Fruit fly (Drosophila melanogaster): ENCODE results near the gene DCTN6-p27.

The DCTN6-p27 gene

DNA sequence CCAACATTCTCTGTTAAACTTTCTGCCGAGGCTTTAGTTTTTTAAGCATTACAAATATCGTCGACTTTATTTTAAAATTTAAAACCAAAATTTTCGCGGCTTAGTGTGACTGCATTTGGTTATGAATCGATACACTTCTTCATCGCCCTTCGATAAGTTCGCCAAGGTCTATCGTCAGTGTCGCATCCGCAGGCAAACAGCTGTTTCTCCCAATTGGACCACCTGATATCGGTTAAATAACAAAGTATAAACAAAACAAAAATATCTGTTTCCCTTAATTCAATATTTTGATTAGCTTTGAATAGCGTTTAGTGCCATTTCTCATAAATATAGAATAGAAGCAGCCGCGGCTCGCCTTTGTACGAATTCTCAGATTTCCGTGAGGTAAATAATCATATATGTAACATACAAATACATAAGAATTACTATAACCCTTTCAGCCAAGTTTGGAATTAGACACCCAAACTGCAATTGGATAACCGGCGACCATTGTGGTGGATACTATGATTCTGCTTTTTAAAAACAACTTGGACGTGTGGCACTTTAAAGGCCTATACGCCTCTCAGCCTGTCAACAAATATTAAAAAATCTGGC is 17.8 kb upstream of the DCTN6-p27 start, which contains the start of gene CG10561:
Gene CG10561, plus strand, starts transcription at position 219 of the 594 bp plus-strand sequence.
- TF ChIP-seq noc (tag; optimal IDR thresholded peaks at IDR 0.05): no peak

DNA sequence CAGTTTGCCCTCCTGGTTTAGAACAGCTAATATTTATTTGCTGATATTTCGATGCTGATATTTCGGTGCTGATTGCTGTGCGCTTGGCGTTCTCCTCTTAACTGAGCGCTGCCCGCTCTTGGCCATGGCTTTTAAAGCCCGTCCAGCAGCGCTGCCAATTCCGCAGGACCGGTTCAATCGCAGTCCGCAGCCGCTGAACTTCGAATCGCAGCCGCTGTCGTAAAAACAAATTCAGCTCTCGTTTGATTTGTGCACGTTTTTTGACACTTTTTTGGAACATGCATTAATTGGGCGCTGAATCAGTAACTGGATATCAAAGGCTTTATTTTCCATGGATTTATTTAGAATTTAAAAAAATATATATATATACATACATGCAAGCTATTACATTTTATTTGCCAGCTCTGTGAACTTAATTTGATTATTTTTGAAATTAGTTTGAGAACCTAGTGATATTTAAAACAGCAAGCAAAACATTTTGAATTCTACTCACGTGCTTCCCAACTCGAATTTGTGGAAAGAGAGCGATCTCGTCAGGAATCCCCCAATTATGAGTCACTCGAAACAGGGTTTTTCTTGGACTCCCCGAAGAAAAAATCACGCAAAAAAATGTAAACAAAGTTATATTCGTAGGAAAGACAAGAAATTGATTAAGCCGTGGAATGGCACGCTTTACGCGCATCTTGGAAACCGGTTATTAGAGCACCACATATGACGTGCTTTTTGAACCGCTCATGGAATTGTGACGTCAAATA is 11.8 kb upstream of the DCTN6-p27 start, which contains the start of gene Ddc:
Gene Ddc, minus strand, starts transcription at position 111 of the 755 bp plus-strand sequence.
- TF ChIP-seq noc (tag; optimal IDR thresholded peaks at IDR 0.05): no peak

DNA sequence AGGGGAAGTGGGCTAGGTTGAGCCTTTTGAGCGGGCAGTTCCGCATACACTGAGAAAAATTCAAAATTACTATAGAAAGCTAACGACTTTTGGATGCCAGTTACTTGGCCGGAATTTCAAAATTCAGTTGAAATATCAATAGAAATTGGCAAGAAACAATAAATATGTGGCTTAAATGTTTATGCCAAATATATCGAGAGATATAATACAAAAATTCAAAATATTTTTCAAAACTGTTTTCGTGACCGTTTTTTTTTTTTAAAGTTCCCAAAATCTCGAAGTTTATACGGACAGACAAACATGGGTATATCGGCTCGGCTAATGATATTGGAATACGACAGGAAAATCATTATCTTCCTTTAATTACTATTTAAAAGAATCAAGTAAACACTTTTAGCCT is 11.1 kb upstream of the DCTN6-p27 start:
- no peak for TF ChIP-seq noc (tag; optimal IDR thresholded peaks at IDR 0.05)

DNA sequence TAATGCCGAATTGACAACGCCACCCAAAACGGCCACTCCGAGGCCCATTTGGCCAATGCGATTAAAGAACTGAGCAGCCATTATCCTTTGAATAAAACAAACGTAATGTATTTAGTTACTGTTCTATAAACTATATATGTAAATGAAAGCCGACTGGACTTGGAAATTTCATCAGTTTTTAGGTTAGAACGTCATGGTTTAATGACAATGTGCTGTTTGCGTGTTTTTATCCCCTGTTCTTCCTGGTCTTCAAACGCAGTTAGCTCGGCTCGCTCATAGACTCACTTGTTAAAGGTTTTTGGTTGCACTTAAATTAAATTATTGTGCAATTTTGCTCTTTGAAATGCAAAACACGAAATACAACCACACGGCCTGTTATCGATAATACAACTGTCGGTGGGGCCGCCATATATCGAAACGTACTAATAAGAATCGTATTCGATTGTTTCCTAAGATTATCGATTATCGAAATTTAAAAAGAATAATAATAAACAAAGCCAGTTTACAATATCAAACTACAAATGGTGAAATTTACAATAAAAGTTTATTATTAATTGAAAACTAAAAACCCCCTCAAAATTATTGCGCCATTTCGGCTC is 8.6 kb upstream of the DCTN6-p27 start, which contains the start of gene Phb1:
Gene Phb1, minus strand, starts transcription at position 398 of the 599 bp plus-strand sequence.
- TF ChIP-seq noc (tag; optimal IDR thresholded peaks at IDR 0.05): no peak

DNA sequence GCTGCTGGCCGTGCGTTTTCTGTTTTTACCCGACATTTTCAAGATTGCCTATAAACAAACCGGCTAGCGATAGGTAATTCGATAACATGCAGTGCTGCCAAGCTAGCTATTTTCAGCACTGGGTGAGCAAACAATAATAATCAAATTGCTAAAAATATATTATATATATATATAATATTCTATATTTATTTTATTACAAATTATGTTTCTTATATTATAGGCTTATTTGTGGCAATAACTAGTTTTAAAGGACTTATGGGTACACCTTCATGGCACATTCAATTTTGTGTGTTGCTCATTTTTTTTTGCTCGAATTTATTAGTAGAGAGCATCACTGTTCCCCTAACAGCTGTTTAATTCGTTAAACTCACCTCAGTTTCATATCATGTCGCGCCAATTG is 5.2 kb upstream of the DCTN6-p27 start:
- peak; percentile 74 for TF ChIP-seq noc (tag; optimal IDR thresholded peaks at IDR 0.05)

DNA sequence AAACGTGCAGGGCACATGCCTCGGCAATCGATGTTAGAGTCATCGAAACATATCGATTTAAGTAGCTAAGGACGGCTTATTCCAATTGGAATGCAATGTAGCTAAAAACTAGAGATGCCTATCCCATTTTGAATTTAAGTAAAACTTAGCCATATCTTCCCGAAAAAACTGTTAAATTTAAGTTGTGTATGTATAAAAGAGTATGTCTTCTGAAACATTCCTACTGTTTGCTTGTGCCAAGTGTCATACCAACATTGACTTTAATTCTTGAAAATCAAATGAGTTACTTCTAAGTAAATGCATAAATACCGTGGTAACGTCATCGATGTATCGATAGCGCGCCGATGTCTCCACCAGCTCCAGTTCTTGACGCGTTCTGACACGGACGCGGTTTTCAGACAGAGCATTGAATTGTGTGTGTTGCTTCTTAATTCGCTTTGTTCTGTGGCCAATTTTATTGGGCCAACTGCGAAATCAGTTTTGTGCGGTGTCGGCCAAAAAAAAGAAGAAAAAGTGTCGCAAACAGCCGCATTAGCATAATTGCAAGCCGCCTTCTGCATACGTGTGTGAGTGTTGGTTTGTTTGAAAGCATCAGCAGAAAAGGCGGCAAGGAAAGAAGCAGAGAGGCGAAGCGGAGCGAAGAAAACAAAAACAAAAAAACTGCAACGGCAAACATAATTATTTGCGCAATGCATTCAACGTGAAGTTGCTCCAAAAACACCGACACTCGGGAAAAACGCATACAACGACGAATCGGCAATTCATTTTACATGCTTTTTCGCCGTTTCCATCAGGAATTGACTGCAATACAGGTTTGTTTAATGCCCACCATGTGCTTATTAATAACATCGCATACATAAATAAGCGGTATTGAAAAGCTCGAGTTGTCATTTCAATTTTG is 1.6 kb downstream of the DCTN6-p27 start, which contains the start of gene brat:
Gene brat, plus strand, starts transcription at position 352 of the 901 bp plus-strand sequence.
- TF ChIP-seq noc (tag; optimal IDR thresholded peaks at IDR 0.05): peak; percentile 19

DNA sequence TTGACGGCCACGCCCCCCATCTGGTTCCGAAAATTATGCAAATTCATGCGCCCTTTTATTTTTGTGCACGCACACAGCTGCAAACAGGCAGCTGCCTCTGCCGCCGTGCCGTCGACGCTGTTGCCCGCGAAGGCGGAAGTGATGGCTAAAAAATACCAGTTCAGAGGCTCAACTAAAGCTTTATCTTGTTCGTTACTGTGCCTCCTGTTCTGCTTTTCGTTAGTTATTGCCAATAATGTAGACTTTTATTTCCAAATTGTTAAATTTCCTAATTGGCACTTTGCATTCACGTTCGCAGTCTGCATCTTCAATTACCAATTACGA is 2.2 kb downstream of the DCTN6-p27 start:
- no peak for TF ChIP-seq noc (tag; optimal IDR thresholded peaks at IDR 0.05)

DNA sequence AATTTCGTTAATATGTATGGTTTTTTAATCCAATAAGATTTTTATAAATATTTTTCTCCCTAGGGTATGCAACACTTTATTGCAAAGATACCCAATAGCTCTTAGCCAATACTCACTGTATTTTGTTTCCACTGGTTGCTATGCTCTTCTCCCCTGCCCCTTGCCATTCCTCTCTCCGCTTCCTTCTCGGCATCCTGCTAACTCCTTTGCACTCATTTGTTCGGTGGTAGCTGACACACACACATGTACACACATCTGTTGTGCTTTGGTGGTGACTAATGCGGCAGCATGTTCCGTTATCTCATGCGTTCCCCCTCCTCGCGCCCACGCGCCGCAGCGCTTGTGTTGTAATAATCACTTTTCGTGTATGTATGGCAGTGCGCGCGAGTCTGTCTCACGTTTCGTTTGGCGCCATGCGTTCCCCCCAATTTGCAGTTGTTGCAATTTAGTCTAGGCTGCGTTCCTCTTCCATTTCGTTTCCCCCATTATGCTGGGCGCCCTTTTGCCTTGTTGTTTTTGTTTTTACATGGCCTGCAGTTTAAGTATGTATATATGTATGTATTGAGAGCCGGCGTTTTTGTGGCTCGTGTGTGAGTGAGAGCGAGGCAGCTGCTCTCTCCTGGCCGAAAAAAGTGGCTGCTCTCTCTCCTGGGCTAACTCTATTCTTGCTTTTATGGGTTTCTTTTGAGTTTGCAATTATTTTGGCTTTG is 2.8 kb downstream of the DCTN6-p27 start, which contains the start of gene Polr1D:
Gene Polr1D, minus strand, starts transcription at position 420 of the 710 bp plus-strand sequence.
- TF ChIP-seq noc (tag; optimal IDR thresholded peaks at IDR 0.05): peak; percentile 17

DNA sequence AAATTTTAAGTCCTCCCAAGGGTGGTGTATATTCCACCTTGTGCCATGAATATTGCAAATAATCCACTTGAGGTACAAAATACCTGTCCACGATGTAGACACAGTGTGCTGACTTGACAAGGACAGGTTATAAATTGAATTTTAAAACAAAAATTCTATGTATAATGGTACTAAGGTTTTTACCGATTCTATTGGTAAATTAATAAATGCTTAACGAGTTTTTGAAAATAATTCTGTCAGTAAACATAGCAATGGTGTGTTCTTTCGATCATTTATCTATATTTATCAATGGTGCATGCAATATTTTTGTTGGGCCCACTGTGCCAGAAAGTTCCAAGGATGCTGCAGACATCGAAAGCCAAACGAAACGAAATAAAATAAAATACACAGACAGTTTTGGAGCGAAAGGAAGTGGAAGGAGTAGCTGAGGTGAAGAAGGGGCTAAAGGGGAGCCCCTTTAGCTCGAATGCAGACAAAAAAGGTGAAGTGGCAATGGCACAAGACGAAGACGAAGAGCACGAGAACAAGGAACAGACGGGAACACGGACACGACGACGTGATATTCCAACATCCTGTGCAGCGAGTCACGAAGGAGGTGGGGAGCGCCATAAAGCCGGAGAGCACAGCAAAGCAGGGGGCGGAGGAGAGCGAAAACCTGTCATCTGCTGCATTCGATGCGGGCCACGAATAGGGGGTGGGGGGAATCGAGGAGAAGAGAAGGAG is 4.0 kb downstream of the DCTN6-p27 start:
- TF ChIP-seq noc (tag; optimal IDR thresholded peaks at IDR 0.05): no peak

DNA sequence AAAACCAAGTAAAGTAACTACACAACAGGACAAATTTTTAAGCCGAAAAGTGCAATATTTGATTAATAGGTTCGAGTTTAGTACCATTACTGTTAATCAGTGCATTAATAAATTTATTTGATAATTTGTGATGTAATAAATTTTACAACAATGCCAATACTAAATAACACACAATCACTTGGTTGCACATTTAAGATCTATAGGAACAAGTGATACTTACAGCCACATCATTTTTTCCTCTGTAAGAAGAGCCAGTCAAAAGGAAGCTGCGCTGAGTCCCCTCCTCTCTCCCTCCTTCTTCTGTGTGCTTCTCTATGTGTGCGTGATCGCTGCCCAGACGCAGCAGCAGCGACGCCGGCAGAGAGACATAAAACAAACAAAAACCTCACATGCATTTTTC is 4.6 kb downstream of the DCTN6-p27 start:
- TF ChIP-seq noc (tag; optimal IDR thresholded peaks at IDR 0.05): no peak

DNA sequence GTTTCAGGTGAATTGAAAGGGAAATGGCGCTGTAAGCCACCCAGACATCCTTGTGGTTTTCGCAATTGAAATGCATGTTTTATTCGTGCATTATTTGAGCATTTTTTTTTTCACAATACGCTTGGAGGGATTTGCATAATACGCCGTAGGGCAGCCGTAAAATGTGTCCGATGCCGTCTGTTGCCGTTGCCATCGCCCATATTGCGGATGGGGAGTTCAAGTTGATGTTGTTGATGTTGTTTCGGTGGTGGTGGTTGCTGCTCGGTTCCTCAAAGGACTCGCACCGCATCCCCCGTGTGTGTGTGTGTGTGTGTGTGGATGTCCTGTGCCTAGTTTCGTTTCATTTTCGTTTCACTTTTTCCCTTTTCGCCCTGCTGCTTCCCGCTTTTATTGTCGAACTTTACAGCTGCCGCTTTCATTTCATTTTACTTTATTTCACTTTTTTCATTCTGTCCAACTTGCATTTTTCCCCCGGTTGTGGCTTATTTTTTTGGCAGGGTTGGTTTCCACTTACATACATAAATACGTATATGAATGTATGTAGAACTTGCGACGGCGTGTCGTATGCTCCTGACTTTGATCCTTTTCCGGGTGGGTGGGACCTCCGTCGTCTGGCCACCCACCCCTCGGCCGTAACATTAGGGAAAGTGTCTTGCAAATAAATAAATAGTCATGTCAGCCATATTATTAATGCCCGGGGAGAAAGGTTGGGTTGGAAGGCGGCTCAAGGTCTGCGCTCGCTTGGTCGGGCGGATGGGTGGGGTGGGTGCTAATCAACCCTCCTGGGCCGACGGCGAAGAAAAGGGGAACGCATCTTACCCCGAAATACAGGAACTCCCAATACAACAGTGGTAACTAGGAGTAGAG is 5.6 kb downstream of the DCTN6-p27 start:
- TF ChIP-seq noc (tag; optimal IDR thresholded peaks at IDR 0.05): no peak

DNA sequence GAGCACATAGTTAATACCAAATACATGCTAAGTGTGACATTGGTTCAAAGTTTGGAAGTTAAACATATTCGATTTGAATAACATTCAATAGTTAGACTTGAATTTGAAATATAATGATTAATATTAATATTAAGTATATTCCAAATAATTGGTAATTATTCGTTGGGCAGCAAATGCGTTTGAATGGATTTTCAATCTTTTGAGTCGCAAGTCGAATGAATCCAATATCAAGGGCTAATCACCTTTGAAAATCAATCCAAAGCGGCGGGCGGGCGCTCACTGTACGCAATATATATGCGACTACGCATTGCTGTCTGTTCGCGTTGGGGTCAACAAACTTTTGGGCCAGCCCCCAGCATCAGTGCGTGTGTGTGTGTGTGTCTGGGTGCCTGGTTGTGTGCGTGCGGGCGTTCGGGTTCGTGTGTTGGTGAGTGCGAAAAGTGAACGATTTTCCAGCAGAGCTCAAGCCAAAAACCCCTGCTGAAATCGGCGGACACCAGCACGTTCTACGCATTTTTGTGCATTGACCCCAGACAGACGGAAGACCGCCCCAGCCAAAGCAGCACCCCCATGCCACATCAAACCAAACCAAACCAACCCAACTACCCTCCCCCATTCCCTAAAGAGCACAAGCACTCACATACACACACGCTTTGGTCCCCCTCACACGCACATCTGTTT is 6.4 kb downstream of the DCTN6-p27 start:
- no peak for TF ChIP-seq noc (tag; optimal IDR thresholded peaks at IDR 0.05)

DNA sequence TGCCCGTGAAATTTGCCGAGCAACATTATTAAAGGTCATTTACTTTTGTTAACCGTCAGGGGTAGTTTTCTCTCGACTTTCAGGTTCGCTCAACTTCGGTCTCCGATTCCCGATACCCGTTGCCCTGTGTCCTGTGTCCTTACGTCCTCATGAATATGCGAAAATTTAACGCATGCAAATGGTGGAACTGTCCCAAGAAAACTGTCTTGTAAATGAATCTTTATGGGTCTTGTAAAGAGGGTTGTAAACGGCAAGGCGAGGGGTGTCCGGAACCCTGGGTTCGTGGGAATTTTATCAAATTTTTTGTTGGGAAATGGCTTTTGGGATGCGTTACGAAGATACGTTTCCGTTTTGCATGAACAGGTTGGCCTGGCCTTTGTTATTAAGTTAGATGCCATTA is 7.6 kb downstream of the DCTN6-p27 start:
- TF ChIP-seq noc (tag; optimal IDR thresholded peaks at IDR 0.05): no peak

All from whole organism, larva.